Worm (Caenorhabditis elegans): ENCODE data around the gene W02G9.4.
A peak's percentile ranks its signal among the peaks of the same experiment; 100 is the strongest.
"Not testable (repeated sequence)": the region's sequence is repeated elsewhere in the genome, so short reads cannot be mapped to it uniquely, and the experiment has no call there.

DNA sequence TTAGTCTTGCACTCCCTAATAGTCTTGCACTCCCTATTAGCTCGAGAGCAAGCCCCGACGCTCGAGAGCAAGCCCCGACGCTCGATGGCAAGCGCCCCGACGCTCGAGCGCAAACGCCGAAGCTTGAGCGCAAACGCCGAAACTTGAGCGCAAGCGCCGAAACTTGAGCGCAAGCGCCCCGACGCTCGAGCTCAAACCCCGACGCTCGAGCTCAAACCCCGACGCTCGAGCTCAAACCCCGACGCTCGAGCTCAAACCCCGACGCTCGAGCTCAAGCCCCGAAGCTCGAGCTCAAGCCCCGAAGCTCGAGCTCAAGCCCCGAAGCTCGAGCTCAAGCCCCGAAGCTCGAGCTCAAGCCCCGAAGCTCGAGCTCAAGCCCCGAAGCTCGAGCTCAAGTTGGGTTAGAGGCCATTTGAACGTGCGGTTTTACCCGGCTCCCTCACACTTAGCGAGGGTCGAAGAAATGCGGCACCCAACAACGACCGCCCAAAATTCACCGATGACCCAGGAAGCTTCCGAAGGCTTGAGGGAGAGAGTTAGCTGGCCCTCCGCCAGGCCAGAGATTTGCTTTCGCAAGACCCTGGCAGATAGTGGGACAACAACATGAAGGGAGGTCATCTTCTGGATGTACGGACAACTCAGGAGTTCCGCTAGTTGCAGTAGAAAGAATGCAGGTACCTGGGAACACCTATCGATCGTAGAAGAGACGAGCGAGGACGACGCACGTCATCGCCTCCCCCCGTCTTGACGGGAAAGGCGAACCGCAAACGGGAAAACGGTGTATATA is 31.7 kb upstream of the W02G9.4 start:
- TF ChIP-seq ztf-29 (GFP tag; IDR thresholded peaks at IDR 0.05) (peak; percentile 43; the same call in 1 of the 2 replicates), flt-1 (GFP tag; IDR thresholded peaks at IDR 0.05) (0 out of 2 replicates have a peak, but pooled peaks have one; percentile 10)
- not testable (repeated sequence) for TF ChIP-seq T22C8.4 (GFP tag; IDR thresholded peaks at IDR 0.05); med-1 (GFP tag; optimal IDR thresholded peaks at IDR 0.05; ENCODE audit: insufficient read depth); ztf-23 (GFP tag; IDR thresholded peaks at IDR 0.05); klf-2 (GFP tag; conservative IDR thresholded peaks at IDR 0.05); tab-1 (GFP tag; IDR thresholded peaks at IDR 0.05); ref-1 (GFP tag; conservative IDR thresholded peaks at IDR 0.05)

Data from whole organism, midembryonic.